Worm (Caenorhabditis elegans) whole organism, young adult: Measurements from ENCODE around the gene Y70C5A.3.

Source experiments
- F39B2.1 ChIP-seq: fragments of 200-800 bp; sonication (Bioruptor generic); IDR thresholded peaks from 2 replicates; pipeline ENCODE4 v1.3.6; 2022; ENCODE audit warnings: missing genetic modification reagents, missing genetic modification characterization, missing compliant biosample characterization
- ama-1 ChIP-seq, 3 experiments: fragments of 150-350 bp in 1 of 3; sonication (generic microtip) in 2 of 3; optimal IDR thresholded peaks; 2 replicates each; lab custom pipeline; 2014 to 2018; ENCODE audit warnings: missing biosample characterization in 2 of 3, missing genetic modification characterization in 2 of 3, missing genetic modification reagents in 2 of 3
- aptf-3 ChIP-seq: fragments of 200-800 bp; sonication (Bioruptor generic); IDR thresholded peaks from 2 replicates; pipeline ENCODE4 v1.3.6; 2022; ENCODE audit warnings: missing genetic modification characterization, missing compliant biosample characterization
- atf-7 ChIP-seq: sonication (generic microtip); optimal IDR thresholded peaks from 2 replicates; lab custom pipeline; 2017; ENCODE audit warnings: mild to moderate bottlenecking, missing genetic modification characterization, missing compliant biosample characterization
- lir-1 ChIP-seq: fragments of 200-800 bp; sonication (Bioruptor generic); conservative IDR thresholded peaks from 2 replicates; pipeline ENCODE4 v1.3.6; 2022; ENCODE audit warnings: missing genetic modification reagents, missing genetic modification characterization, missing compliant biosample characterization
- nhr-27 ChIP-seq: fragments of 200-800 bp; sonication (Bioruptor generic); optimal IDR thresholded peaks from 2 replicates; lab custom pipeline; 2018; ENCODE audit warnings: mild to moderate bottlenecking, missing genetic modification characterization, moderate library complexity, missing compliant biosample characterization
- pha-4 ChIP-seq: fragments of 150-350 bp; sonication (generic microtip); optimal IDR thresholded peaks from 2 replicates; lab custom pipeline; 2014; ENCODE audit warnings: missing biosample characterization, missing genetic modification reagents, missing genetic modification characterization
- snpc-4 ChIP-seq, 5 experiments: fragments of 150-350 bp in 1 of 5; sonication (generic microtip) in 4 of 5; optimal IDR thresholded peaks; 2 replicates each; lab custom pipeline; 2014 to 2018; ENCODE audit warnings: missing genetic modification characterization in 5 of 5, missing biosample characterization in 3 of 5, antibody characterized with exemption in 2 of 5, mild to moderate bottlenecking in 2 of 5, missing compliant biosample characterization in 2 of 5, missing genotype in 2 of 5, moderate library complexity in 2 of 5, missing genetic modification reagents in 1 of 5
- unc-62 ChIP-seq: fragments of 150-350 bp; optimal IDR thresholded peaks from 2 replicates; lab custom pipeline; 2014; ENCODE audit warnings: missing biosample characterization, missing genetic modification reagents, missing genetic modification characterization

DNA sequence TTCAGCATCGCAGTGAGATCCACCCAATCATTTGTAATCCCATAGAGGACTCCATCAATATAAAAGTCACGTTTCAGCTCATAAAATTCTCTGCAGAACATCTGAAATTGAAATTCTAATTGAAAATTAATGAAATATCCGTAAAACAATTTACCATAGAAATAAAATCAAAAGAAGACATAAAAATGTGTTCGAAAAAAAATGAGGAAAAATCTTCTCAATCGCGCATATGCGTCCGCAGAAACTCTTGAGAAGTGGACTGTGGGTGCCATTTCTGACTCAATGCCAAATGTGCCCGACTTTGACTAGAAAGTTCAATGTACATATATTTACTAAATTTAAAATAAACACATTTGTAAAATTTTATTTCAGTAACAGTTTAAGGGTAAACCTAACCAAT lies 47.8 kb upstream of the Y70C5A.3 start, which contains the start of gene F14F8.9:
- TF ChIP-seq nhr-27 (tag; lab: Kevin White, UChicago) (no peak), pha-4 (tag; lab: Kevin White, UChicago) (no peak), atf-7 (tag; lab: Kevin White, UChicago) (no peak), snpc-4 (GFP tag; optimal IDR thresholded peaks at IDR 0.05; lab: Kevin White, UChicago) (no peak), snpc-4 (tag; optimal IDR thresholded peaks at IDR 0.05; lab: Kevin White, UChicago) (no peak), F39B2.1 (no peak), aptf-3 (GFP tag; lab: Robert Waterston, UW) (no peak), ama-1 (optimal IDR thresholded peaks at IDR 0.05; lab: Kevin White, UChicago) (no peak), ama-1 (GFP tag; optimal IDR thresholded peaks at IDR 0.05; lab: Kevin White, UChicago) (no peak), unc-62 (no peak), lir-1 (GFP tag; lab: Robert Waterston, UW) (no peak)
